Fruit fly (Drosophila melanogaster): Measurements from ENCODE around the gene Smr.
A peak's percentile ranks its signal among the peaks of the same experiment; 100 is the strongest.

Gene Smr

dm6 chrX:12747746-12748710 is 5.6 kb upstream of the Smr start (continued):
- TF ChIP-seq Asciz (GFP tag; optimal IDR thresholded peaks at IDR 0.05), result peak; percentile 32
- TF ChIP-seq tgo (GFP tag; IDR thresholded peaks at IDR 0.05), result peak; percentile 50; the same call in 1 of the 3 replicates
- TF ChIP-seq sd (tag; optimal IDR thresholded peaks at IDR 0.05), result peak; percentile 10
- TF ChIP-seq Ptx1 (GFP tag; IDR thresholded peaks at IDR 0.05), result peak; percentile 54
- peak; percentile 33 for TF ChIP-seq ATbp (GFP tag; optimal IDR thresholded peaks at IDR 0.05)
- TF ChIP-seq CG10274 (GFP tag; optimal IDR thresholded peaks at IDR 0.05), result no peak
- TF ChIP-seq ato (GFP tag; IDR thresholded peaks at IDR 0.05; ENCODE audit: partially characterized antibody), result no peak
- peak; percentile 30 for TF ChIP-seq CG12155 (GFP tag; optimal IDR thresholded peaks at IDR 0.05)
- peak; percentile 44 for TF ChIP-seq CG10321 (GFP tag; IDR thresholded peaks at IDR 0.05)
- TF ChIP-seq schlank (tag; optimal IDR thresholded peaks at IDR 0.05), result no peak
- TF ChIP-seq lilli (GFP tag; optimal IDR thresholded peaks at IDR 0.05), result no peak
- TF ChIP-seq Fer1 (GFP tag; optimal IDR thresholded peaks at IDR 0.05), result peak; percentile 36
- TF ChIP-seq NC2α (GFP tag; optimal IDR thresholded peaks at IDR 0.05), result no peak
- no peak for TF ChIP-seq gfzf (GFP tag; optimal IDR thresholded peaks at IDR 0.05)
- TF ChIP-seq CG6765 (GFP tag; optimal IDR thresholded peaks at IDR 0.05), result peak; percentile 4
- no peak for TF ChIP-seq hbn (GFP tag; IDR thresholded peaks at IDR 0.05; ENCODE audit: partially characterized antibody)
- TF ChIP-seq Dad (GFP tag; optimal IDR thresholded peaks at IDR 0.05), result no peak
- TF ChIP-seq Hand (GFP tag; optimal IDR thresholded peaks at IDR 0.05), result peak; percentile 5
- no peak for TF ChIP-seq CG7786 (GFP tag; optimal IDR thresholded peaks at IDR 0.05)
- peak; percentile 4 for TF ChIP-seq sug (tag; optimal IDR thresholded peaks at IDR 0.05)
- no peak for TF ChIP-seq CG11398 (GFP tag; optimal IDR thresholded peaks at IDR 0.05)
- TF ChIP-seq gem (tag; optimal IDR thresholded peaks at IDR 0.05), result peak; percentile 87
- no peak for TF ChIP-seq B-H1 (GFP tag; IDR thresholded peaks at IDR 0.05)
- TF ChIP-seq gro (GFP tag; optimal IDR thresholded peaks at IDR 0.05), result no peak
- no peak for TF ChIP-seq pzg (GFP tag; optimal IDR thresholded peaks at IDR 0.05)
- TF ChIP-seq lbe (GFP tag; optimal IDR thresholded peaks at IDR 0.05), result no peak
- no peak for TF ChIP-seq CG11696 (GFP tag; IDR thresholded peaks at IDR 0.05)
- TF ChIP-seq H15 (GFP tag; IDR thresholded peaks at IDR 0.05), result no peak
- TF ChIP-seq D19A (tag; optimal IDR thresholded peaks at IDR 0.05), result peak; percentile 79
- 0 out of 3 replicates have a peak, but pooled peaks have one; percentile 13 for TF ChIP-seq zfh1 (GFP tag; IDR thresholded peaks at IDR 0.05)
- TF ChIP-seq CG14050 (GFP tag; IDR thresholded peaks at IDR 0.05), result no peak
- peak; percentile 17 for TF ChIP-seq stwl (tag; optimal IDR thresholded peaks at IDR 0.05)
- peak; percentile 32 for TF ChIP-seq CG17385 (GFP tag; optimal IDR thresholded peaks at IDR 0.05)
- peak; percentile 86 for TF ChIP-seq dmrt11E (tag; optimal IDR thresholded peaks at IDR 0.05)
- TF ChIP-seq lab (GFP tag; optimal IDR thresholded peaks at IDR 0.05), result peak; percentile 64
- no peak for TF ChIP-seq Dll (GFP tag; IDR thresholded peaks at IDR 0.05; ENCODE audit: partially characterized antibody)
- peak; percentile 58 for TF ChIP-seq CG15479 (GFP tag; optimal IDR thresholded peaks at IDR 0.05)
- peak; percentile 68 for TF ChIP-seq fd96Cb (tag; optimal IDR thresholded peaks at IDR 0.05)
- no peak for TF ChIP-seq CG9817 (tag; optimal IDR thresholded peaks at IDR 0.05)
- TF ChIP-seq bsh (GFP tag; optimal IDR thresholded peaks at IDR 0.05), result peak in 1 of 2 experiments; percentile 77
- no peak for TF ChIP-seq Atf3 (GFP tag; optimal IDR thresholded peaks at IDR 0.05)
- no peak; the same call in 1 of the 2 replicates for TF ChIP-seq klu (GFP tag; IDR thresholded peaks at IDR 0.05)
- no peak for TF ChIP-seq fu2 (GFP tag; optimal IDR thresholded peaks at IDR 0.05)
- TF ChIP-seq C15 (GFP tag; IDR thresholded peaks at IDR 0.05), result no peak
- TF ChIP-seq CG31365 (tag; optimal IDR thresholded peaks at IDR 0.05), result no peak
- no peak for TF ChIP-seq Vsx1 (GFP tag; optimal IDR thresholded peaks at IDR 0.05)
- TF ChIP-seq tna (GFP tag; IDR thresholded peaks at IDR 0.05; ENCODE audit: partially characterized antibody), result no peak
- no peak for TF ChIP-seq gsb (GFP tag; IDR thresholded peaks at IDR 0.05)
